Worm (Caenorhabditis elegans): ENCODE measurements around the gene sra-2.

The sra-2 gene

ce11 chrII:9553179-9553578, 24.6 kb downstream of the sra-2 start, which contains the start of gene F35H8.1:
Gene F35H8.1 (minus strand): TSS chrII:9553279.
- TF ChIP-seq dao-5 (tag; optimal IDR thresholded peaks at IDR 0.05) (no peak), W03F9.2 (tag; optimal IDR thresholded peaks at IDR 0.05) (no peak), him-1 (tag; optimal IDR thresholded peaks at IDR 0.05) (no peak)

- no peak for TF ChIP-seq him-1 (tag; optimal IDR thresholded peaks at IDR 0.05)
- no peak for TF ChIP-seq W03F9.2 (tag; optimal IDR thresholded peaks at IDR 0.05)
- no peak for TF ChIP-seq dao-5 (tag; optimal IDR thresholded peaks at IDR 0.05)
Measured at ce11 chrII:9554925-9555553, 26.5 kb downstream of the sra-2 start, which contains the start of gene F35H8.2. Gene F35H8.2 (plus strand): TSS chrII:9555503.

ce11 chrII:9556582-9556981, 28.0 kb downstream of the sra-2 start:
- TF ChIP-seq dao-5 (tag; optimal IDR thresholded peaks at IDR 0.05) (no peak), W03F9.2 (tag; optimal IDR thresholded peaks at IDR 0.05) (no peak), him-1 (tag; optimal IDR thresholded peaks at IDR 0.05) (no peak)

DNA sequence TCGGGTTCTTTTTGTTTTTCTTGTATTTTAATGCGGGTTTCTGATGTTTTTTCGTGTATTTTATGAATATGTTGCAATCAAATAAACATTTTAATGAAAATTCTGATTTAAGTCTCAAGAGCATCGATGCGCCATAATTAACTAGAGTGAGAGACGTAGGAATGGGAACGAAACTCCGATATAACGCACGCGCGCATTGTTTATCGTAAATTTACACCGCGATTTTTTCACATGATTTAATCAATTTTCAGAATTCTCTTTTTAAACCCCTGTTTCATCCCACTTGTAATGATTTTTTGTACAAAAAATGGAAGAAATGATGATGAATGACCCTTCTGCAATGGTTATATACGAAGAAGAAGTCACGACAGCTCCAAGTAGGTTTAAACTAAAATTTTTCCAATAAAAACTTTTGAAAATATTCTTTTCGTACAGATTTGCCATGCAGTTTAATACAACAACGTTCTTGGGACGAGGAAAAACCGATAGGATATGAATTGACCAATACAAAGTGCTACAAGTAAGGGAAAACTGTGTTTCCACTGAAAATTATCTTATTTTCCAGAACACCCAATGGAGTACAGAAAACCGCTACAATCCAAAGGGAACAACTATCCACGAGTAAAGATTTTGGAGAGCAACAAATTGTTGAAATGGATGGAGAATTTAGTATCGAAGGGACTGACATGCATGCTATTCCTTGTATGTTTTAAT, 29.0 kb downstream of the sra-2 start, which contains the start of gene zfp-2:
TSS of gene zfp-2 (plus strand) at position 214 of the 714 bp plus-strand sequence.
- TF ChIP-seq W03F9.2 (tag; optimal IDR thresholded peaks at IDR 0.05) = no peak

DNA sequence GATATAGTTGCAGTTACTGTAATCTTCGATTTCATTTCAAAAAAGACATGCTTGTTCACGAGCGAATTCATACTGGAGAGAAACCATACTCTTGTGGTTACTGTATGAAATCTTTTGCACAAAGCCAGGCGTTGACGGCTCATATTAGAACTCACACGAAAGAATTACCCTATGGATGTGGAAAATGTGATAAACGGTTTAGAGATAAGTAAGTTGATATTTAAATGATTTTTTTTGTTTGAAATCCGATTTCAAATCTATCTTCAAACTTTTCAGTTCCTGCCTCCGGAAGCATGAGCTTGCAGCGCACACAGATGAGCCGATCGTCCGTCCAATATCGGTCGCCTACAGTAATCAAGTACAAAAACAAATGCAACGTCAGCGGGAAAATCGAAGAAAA, 30.3 kb downstream of the sra-2 start:
- no peak for TF ChIP-seq dao-5 (tag; optimal IDR thresholded peaks at IDR 0.05)
- TF ChIP-seq W03F9.2 (tag; optimal IDR thresholded peaks at IDR 0.05) = no peak
- no peak for TF ChIP-seq him-1 (tag; optimal IDR thresholded peaks at IDR 0.05)

DNA sequence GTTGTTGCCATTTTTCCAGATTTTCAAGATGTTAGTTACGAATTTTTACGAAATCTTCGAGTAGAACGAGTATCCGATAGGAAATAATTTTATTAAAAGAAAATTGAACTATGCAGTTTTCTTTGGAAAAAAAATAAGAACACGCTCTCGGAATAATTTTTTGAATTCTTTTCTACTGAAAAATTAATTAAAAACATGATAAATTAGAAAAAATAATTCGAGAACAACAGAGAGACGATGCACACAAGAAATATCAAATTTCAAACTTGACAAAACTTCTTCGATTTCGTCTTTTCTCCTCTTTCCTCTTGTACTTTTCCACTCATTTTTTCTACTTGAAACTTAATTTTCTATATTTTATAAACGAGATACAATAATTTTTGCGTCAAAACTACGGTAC, 31.3 kb downstream of the sra-2 start, which contains the start of gene F35H8.4:
TSS of gene F35H8.4 (minus strand) at position 101 of the 400 bp plus-strand sequence.
- no peak for TF ChIP-seq dao-5 (tag; optimal IDR thresholded peaks at IDR 0.05)
- no peak for TF ChIP-seq him-1 (tag; optimal IDR thresholded peaks at IDR 0.05)
- TF ChIP-seq W03F9.2 (tag; optimal IDR thresholded peaks at IDR 0.05) = no peak

DNA sequence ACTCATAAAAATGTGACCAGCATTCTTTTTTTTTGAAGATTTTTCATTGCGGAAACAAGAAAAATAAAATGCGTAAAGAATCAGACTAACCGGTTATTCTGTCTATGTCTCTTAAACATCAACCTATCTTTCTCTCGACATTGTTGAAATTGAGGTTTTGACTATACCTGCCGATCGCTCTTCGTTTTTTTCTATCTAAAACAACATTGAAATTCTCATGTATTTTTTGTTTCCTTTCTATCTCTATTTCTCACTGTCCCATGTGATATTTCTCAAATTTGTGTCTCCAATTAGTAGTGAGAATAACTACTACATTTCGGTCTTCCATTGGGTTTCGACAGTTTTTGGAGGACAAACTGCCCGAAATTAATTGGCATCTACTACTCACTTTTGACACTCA, 32.3 kb downstream of the sra-2 start:
- TF ChIP-seq him-1 (tag; optimal IDR thresholded peaks at IDR 0.05) (no peak), dao-5 (tag; optimal IDR thresholded peaks at IDR 0.05) (no peak), W03F9.2 (tag; optimal IDR thresholded peaks at IDR 0.05) (no peak)

DNA sequence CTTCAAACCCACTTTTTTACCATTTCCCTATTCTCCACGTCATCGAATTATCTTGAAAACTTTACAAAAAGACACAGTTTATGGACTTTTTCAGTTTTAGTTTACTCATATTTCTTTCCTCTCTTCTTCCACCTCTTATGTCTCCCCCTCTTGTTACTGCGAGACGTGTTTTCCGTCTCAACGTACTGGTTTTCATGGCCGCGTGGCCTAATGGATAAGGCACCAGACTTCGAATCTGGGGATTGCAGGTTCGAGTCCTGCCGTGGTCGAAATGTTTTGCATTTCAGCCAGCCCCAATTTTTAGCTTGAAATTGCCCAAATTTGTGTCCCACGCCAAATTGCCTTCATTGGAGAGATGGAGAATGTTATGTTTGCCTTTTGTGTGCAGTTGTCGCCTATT, 37.5 kb downstream of the sra-2 start:
- TF ChIP-seq W03F9.2 (tag; optimal IDR thresholded peaks at IDR 0.05) = no peak
- TF ChIP-seq him-1 (tag; optimal IDR thresholded peaks at IDR 0.05) = peak; percentile 49
- peak; percentile 80 for TF ChIP-seq dao-5 (tag; optimal IDR thresholded peaks at IDR 0.05)

ce11 chrII:9573412-9573811, 44.8 kb downstream of the sra-2 start:
- no peak for TF ChIP-seq W03F9.2 (tag; optimal IDR thresholded peaks at IDR 0.05)
- TF ChIP-seq him-1 (tag; optimal IDR thresholded peaks at IDR 0.05) = no peak
- TF ChIP-seq dao-5 (tag; optimal IDR thresholded peaks at IDR 0.05) = no peak

DNA sequence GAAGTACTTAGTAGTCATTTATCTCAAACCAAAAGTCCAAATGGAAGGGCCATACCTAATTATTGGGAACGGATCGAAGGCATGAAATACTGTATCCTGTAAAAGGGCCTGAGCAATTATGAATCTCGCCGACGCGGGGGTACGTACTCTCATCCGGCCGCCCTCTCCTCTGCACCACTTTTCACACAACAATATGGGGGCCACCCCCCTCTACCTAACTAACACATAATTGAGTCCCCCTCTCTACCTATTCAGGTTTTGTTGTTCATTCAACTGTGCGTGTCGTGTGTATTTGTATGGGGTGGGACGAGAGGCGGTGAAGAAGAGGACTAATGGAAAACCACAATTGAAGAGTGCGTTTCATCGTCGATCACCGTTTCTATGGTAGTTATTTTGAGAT, 45.8 kb downstream of the sra-2 start:
- TF ChIP-seq dao-5 (tag; optimal IDR thresholded peaks at IDR 0.05) (no peak), him-1 (tag; optimal IDR thresholded peaks at IDR 0.05) (no peak), W03F9.2 (tag; optimal IDR thresholded peaks at IDR 0.05) (no peak)

ce11 chrII:9575670-9576069, 47.1 kb downstream of the sra-2 start, which contains the start of gene exc-7:
Gene exc-7 (plus strand): TSS chrII:9575970.
- TF ChIP-seq him-1 (tag; optimal IDR thresholded peaks at IDR 0.05) (no peak), W03F9.2 (tag; optimal IDR thresholded peaks at IDR 0.05) (no peak), dao-5 (tag; optimal IDR thresholded peaks at IDR 0.05) (no peak)

DNA sequence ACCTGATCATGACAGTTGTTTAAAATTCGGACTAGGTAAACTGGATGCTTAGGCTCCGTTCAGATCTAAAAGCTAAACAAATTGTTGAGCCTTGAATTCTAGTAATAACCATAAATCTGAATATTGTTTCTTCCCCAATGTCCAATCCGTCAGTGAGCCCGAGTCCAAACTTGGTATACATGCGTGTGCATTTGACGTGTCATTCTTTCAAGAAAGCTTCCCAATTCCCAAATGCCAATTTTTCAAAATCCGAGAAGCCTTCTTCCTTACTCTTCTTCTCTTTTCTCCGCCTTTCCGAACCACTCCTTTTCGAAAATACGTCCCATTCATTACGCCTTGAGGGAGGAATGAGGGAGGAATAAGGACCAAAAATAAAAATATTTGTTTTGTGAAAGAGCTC, 48.1 kb downstream of the sra-2 start:
- TF ChIP-seq W03F9.2 (tag; optimal IDR thresholded peaks at IDR 0.05) = no peak
- TF ChIP-seq dao-5 (tag; optimal IDR thresholded peaks at IDR 0.05) = no peak
- no peak for TF ChIP-seq him-1 (tag; optimal IDR thresholded peaks at IDR 0.05)

DNA sequence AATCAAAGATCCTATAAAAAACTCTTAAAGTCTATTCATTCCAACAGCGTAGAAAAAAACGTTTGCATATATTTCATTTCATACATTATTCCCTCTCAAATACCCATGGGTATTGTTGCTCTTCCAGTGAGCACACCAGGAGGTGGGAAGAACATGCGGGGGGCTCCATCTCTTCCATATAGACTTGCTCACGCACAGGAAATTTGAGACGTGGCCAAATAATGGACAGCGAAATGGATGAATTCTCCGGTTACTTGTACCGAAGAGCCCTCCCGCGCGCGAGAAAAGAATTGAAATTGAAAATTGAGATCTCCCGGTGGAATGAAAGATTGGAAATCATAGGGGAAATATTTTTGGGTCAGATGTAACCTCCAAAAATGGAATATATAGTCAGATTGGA, 49.0 kb downstream of the sra-2 start:
- no peak for TF ChIP-seq dao-5 (tag; optimal IDR thresholded peaks at IDR 0.05)
- no peak for TF ChIP-seq W03F9.2 (tag; optimal IDR thresholded peaks at IDR 0.05)
- no peak for TF ChIP-seq him-1 (tag; optimal IDR thresholded peaks at IDR 0.05)

Measured in whole organism, L4/young adult.